Fruit fly (Drosophila melanogaster) whole organism, wandering third instar larva: ENCODE measurements around the gene CG31809.

Source experiments
- Abd-B ChIP-seq: fragments of >200 bp; optimal IDR thresholded peaks from 2 replicates; lab custom pipeline; 2017; ENCODE audit warnings: missing biosample characterization, missing genetic modification characterization
- CG32264 ChIP-seq: fragments of 200-800 bp; sonication (Bioruptor generic); optimal IDR thresholded peaks from 2 replicates; lab custom pipeline; 2016; ENCODE audit warnings: missing biosample characterization, missing genetic modification characterization
- CG9705 ChIP-seq: fragments of 200-800 bp; sonication (Bioruptor generic); optimal IDR thresholded peaks from 2 replicates; lab custom pipeline; 2018; ENCODE audit warnings: missing biosample characterization, mild to moderate bottlenecking, missing genetic modification characterization
- CrebA ChIP-seq: fragments of 200-800 bp; sonication (Bioruptor generic); optimal IDR thresholded peaks from 2 replicates; lab custom pipeline; 2016; ENCODE audit warnings: missing biosample characterization, mild to moderate bottlenecking, missing genetic modification characterization, borderline replicate concordance
- Dfd ChIP-seq: fragments of >200 bp; optimal IDR thresholded peaks from 2 replicates; lab custom pipeline; 2017; ENCODE audit warnings: missing biosample characterization, missing genetic modification characterization
- Dif ChIP-seq: fragments of 200-275, 200-300 bp; sonication (Bioruptor generic); optimal IDR thresholded peaks from 2 replicates; lab custom pipeline; 2018; ENCODE audit warnings: missing biosample characterization, missing genetic modification characterization; ENCODE audit not compliant: partially characterized antibody
- GATAd ChIP-seq: sonication (Bioruptor generic); optimal IDR thresholded peaks from 2 replicates; lab custom pipeline; 2016; ENCODE audit warnings: missing biosample characterization, missing genetic modification characterization
- HLH106 ChIP-seq: fragments of 200-800 bp; optimal IDR thresholded peaks from 3 replicates; lab custom pipeline; 2019; ENCODE audit warnings: missing biosample characterization, mild to moderate bottlenecking, missing genetic modification characterization, moderate library complexity
- Hnf4 ChIP-seq: fragments of 200-800 bp; sonication (Bioruptor generic); optimal IDR thresholded peaks from 2 replicates; lab custom pipeline; 2016; ENCODE audit warnings: missing biosample characterization, mild to moderate bottlenecking, missing genetic modification characterization
- Hr78 ChIP-seq: fragments of >200 bp; optimal IDR thresholded peaks from 2 replicates; lab custom pipeline; 2017; ENCODE audit warnings: missing biosample characterization, missing genetic modification characterization
- Mio ChIP-seq: sonication (Bioruptor generic); optimal IDR thresholded peaks from 2 replicates; lab custom pipeline; 2016; ENCODE audit warnings: missing biosample characterization, missing genetic modification characterization
- Myc ChIP-seq: fragments of >200 bp; optimal IDR thresholded peaks from 2 replicates; lab custom pipeline; 2017
- N ChIP-seq: fragments of >200 bp; optimal IDR thresholded peaks from 2 replicates; lab custom pipeline; 2018; ENCODE audit warnings: missing biosample characterization, missing external identifiers, missing genetic modification characterization
- OdsH ChIP-seq: fragments of 200-800 bp; sonication (Bioruptor generic); optimal IDR thresholded peaks from 2 replicates; lab custom pipeline; 2016; ENCODE audit warnings: missing biosample characterization, mild to moderate bottlenecking, missing genetic modification characterization
- Rel ChIP-seq, 2 experiments: fragments of 200-800 bp; sonication (Bioruptor generic) in 1 of 2; optimal IDR thresholded peaks; 2 replicates in 1 of 2; 3 replicates in 1 of 2; lab custom pipeline; 2016 to 2019; ENCODE audit warnings: mild to moderate bottlenecking in 2 of 2, missing biosample characterization in 2 of 2, missing genetic modification characterization in 2 of 2, moderate library complexity in 1 of 2
- Sp1 ChIP-seq: fragments of 200-800 bp; sonication (Bioruptor generic); optimal IDR thresholded peaks from 3 replicates; lab custom pipeline; 2019; ENCODE audit warnings: missing biosample characterization, mild to moderate bottlenecking, missing genetic modification characterization, moderate library complexity
- Vsx2 ChIP-seq: fragments of 200-300, 225-300 bp; sonication (Bioruptor generic); optimal IDR thresholded peaks from 2 replicates; lab custom pipeline; 2018; ENCODE audit warnings: missing biosample characterization, missing genetic modification characterization; ENCODE audit not compliant: partially characterized antibody
- br ChIP-seq: fragments of 200-800 bp; sonication (Bioruptor generic); optimal IDR thresholded peaks from 2 replicates; lab custom pipeline; 2016; ENCODE audit warnings: missing biosample characterization, missing genetic modification characterization
- brk ChIP-seq: fragments of 200-800 bp; sonication (Bioruptor generic); optimal IDR thresholded peaks from 2 replicates; lab custom pipeline; 2016; ENCODE audit warnings: missing biosample characterization, mild to moderate bottlenecking, missing genetic modification characterization
- dmrt93B ChIP-seq: fragments of 200-800 bp; sonication (Bioruptor generic); optimal IDR thresholded peaks from 2 replicates; lab custom pipeline; 2018; ENCODE audit warnings: missing biosample characterization, mild to moderate bottlenecking, missing genetic modification characterization
- ey ChIP-seq: fragments of 200-800 bp; sonication (Bioruptor generic); optimal IDR thresholded peaks from 2 replicates; lab custom pipeline; 2016; ENCODE audit warnings: missing biosample characterization, missing genetic modification characterization
- foxo ChIP-seq, 2 experiments: fragments of 200-800 bp; sonication (Bioruptor generic); optimal IDR thresholded peaks; 2 replicates in 1 of 2; 3 replicates in 1 of 2; lab custom pipeline; 2016 to 2017; ENCODE audit warnings: missing biosample characterization in 2 of 2, missing genetic modification characterization in 2 of 2
- fru ChIP-seq: fragments of 200-800 bp; sonication (Bioruptor generic); optimal IDR thresholded peaks from 3 replicates; lab custom pipeline; 2016; ENCODE audit warnings: missing biosample characterization, mild to moderate bottlenecking, missing genetic modification characterization
- jim ChIP-seq: fragments of 175-275, 200-325 bp; sonication (Bioruptor generic); optimal IDR thresholded peaks from 2 replicates; lab custom pipeline; 2016; ENCODE audit warnings: missing biosample characterization, mild to moderate bottlenecking, missing genetic modification characterization
- psq ChIP-seq: fragments of 200-800 bp; sonication (Bioruptor generic); optimal IDR thresholded peaks from 3 replicates; lab custom pipeline; 2017; ENCODE audit warnings: missing biosample characterization, mild to moderate bottlenecking, missing genetic modification characterization, moderate library complexity
- sage ChIP-seq: fragments of 200-800 bp; sonication (Bioruptor generic); optimal IDR thresholded peaks from 2 replicates; lab custom pipeline; 2016; ENCODE audit warnings: missing biosample characterization, mild to moderate bottlenecking, missing genetic modification characterization
- sv ChIP-seq: fragments of 200-800 bp; sonication (Bioruptor generic); optimal IDR thresholded peaks from 3 replicates; lab custom pipeline; 2016; ENCODE audit warnings: missing biosample characterization, missing genetic modification characterization
- tai ChIP-seq: sonication (Bioruptor generic); optimal IDR thresholded peaks from 2 replicates; lab custom pipeline; 2016; ENCODE audit warnings: missing biosample characterization, missing genetic modification characterization
- usp ChIP-seq: fragments of >200 bp; optimal IDR thresholded peaks from 2 replicates; lab custom pipeline; 2017; ENCODE audit warnings: missing biosample characterization, missing genetic modification characterization
- woc ChIP-seq: sonication (Bioruptor generic); optimal IDR thresholded peaks from 2 replicates; lab custom pipeline; 2016; ENCODE audit warnings: missing biosample characterization, mild to moderate bottlenecking, missing genetic modification characterization

CG31809 gene

dm6 chr2L:16879288-16879687 lies 20.8 kb upstream of the CG31809 start, which contains the start of the genes CG32832, CG31743 and CG34313:
Gene CG32832 (minus strand): TSS chr2L:16879290.
Gene CG31743 (plus strand): TSS chr2L:16879517.
Gene CG34313 (plus strand): TSS chr2L:16879517.
- TF ChIP-seq Rel (GFP tag; optimal IDR thresholded peaks at IDR 0.05; lab: Kevin White, UChicago) (no peak), Rel (tag; optimal IDR thresholded peaks at IDR 0.05; lab: Kevin White, UChicago) (no peak), Abd-B (GFP tag; lab: Kevin White, UChicago) (no peak), Mio (GFP tag; lab: Kevin White, UChicago) (no peak), sv (GFP tag; lab: Kevin White, UChicago) (no peak), jim (GFP tag; lab: Kevin White, UChicago) (no peak)

- no peak for TF ChIP-seq psq (GFP tag; lab: Kevin White, UChicago)
- no peak for TF ChIP-seq CG9705 (GFP tag; lab: Kevin White, UChicago)
- no peak for TF ChIP-seq tai (GFP tag; lab: Kevin White, UChicago)
- TF ChIP-seq Hnf4, result no peak
- no peak for TF ChIP-seq N (GFP tag; lab: Kevin White, UChicago)
- no peak for TF ChIP-seq Hr78 (GFP tag; lab: Kevin White, UChicago)
- TF ChIP-seq Dfd (GFP tag; lab: Kevin White, UChicago), result no peak
- no peak for TF ChIP-seq jim (GFP tag; lab: Kevin White, UChicago)
- TF ChIP-seq br (GFP tag; lab: Kevin White, UChicago), result no peak
- no peak for TF ChIP-seq CrebA (GFP tag; lab: Kevin White, UChicago)
These were observed 19.2 kb upstream of the CG31809 start for dm6 chr2L:16877678-16878077.

- TF ChIP-seq OdsH (GFP tag; lab: Kevin White, UChicago) (no peak), tai (GFP tag; lab: Kevin White, UChicago) (no peak), usp (GFP tag; lab: Kevin White, UChicago) (no peak), fru (no peak), Rel (GFP tag; optimal IDR thresholded peaks at IDR 0.05; lab: Kevin White, UChicago) (no peak), Rel (tag; optimal IDR thresholded peaks at IDR 0.05; lab: Kevin White, UChicago) (peak; percentile 57), Dfd (GFP tag; lab: Kevin White, UChicago) (no peak), sv (GFP tag; lab: Kevin White, UChicago) (no peak), foxo (GFP tag; optimal IDR thresholded peaks at IDR 0.05; lab: Kevin White, UChicago) (no peak)
These were observed 18.0 kb upstream of the CG31809 start for dm6 chr2L:16876555-16876954.

- TF ChIP-seq dmrt93B (no peak), psq (GFP tag; lab: Kevin White, UChicago) (no peak), Mio (GFP tag; lab: Kevin White, UChicago) (no peak), Myc (no peak), OdsH (GFP tag; lab: Kevin White, UChicago) (no peak), fru (no peak), sv (GFP tag; lab: Kevin White, UChicago) (no peak), Sp1 (GFP tag; lab: Kevin White, UChicago) (no peak), Hr78 (GFP tag; lab: Kevin White, UChicago) (no peak), GATAd (GFP tag; lab: Kevin White, UChicago) (no peak), HLH106 (tag; lab: Kevin White, UChicago) (no peak), CG32264 (no peak), CG9705 (GFP tag; lab: Kevin White, UChicago) (no peak)
These were observed 16.4 kb upstream of the CG31809 start for dm6 chr2L:16874924-16875323.

- TF ChIP-seq fru, result no peak
- TF ChIP-seq Dif, result no peak
- TF ChIP-seq Mio (GFP tag; lab: Kevin White, UChicago), result no peak
- no peak for TF ChIP-seq tai (GFP tag; lab: Kevin White, UChicago)
- no peak for TF ChIP-seq Vsx2 (GFP tag; lab: Kevin White, UChicago)
- TF ChIP-seq dmrt93B, result no peak
These were observed 10.4 kb upstream of the CG31809 start for dm6 chr2L:16868897-16869324.

dm6 chr2L:16862526-16862925 lies 4.0 kb upstream of the CG31809 start:
- no peak for TF ChIP-seq sv (GFP tag; lab: Kevin White, UChicago)
- TF ChIP-seq Myc, result peak; percentile 65
- no peak for TF ChIP-seq N (GFP tag; lab: Kevin White, UChicago)
- TF ChIP-seq ey (GFP tag; lab: Kevin White, UChicago), result no peak
- no peak for TF ChIP-seq brk (GFP tag; lab: Kevin White, UChicago)
- no peak for TF ChIP-seq Hnf4
- TF ChIP-seq psq (GFP tag; lab: Kevin White, UChicago), result no peak
- no peak for TF ChIP-seq sage
- TF ChIP-seq Mio (GFP tag; lab: Kevin White, UChicago), result no peak
- TF ChIP-seq Vsx2 (GFP tag; lab: Kevin White, UChicago), result no peak
- no peak for TF ChIP-seq jim (GFP tag; lab: Kevin White, UChicago)
- TF ChIP-seq Rel (GFP tag; optimal IDR thresholded peaks at IDR 0.05; lab: Kevin White, UChicago), result no peak
- peak; percentile 76 for TF ChIP-seq Rel (tag; optimal IDR thresholded peaks at IDR 0.05; lab: Kevin White, UChicago)
- TF ChIP-seq woc (GFP tag; lab: Kevin White, UChicago), result no peak
